Worm (Caenorhabditis elegans) whole organism, midembryonic: Measurements from ENCODE around the gene fil-2.

ENCODE experiments used
- flt-1 ChIP-seq: fragments of 200-800 bp; sonication (Bioruptor generic); IDR thresholded peaks from 2 replicates; pipeline ENCODE4 v1.3.6; 2022; ENCODE audit warnings: missing genetic modification characterization, missing compliant biosample characterization
- klf-2 ChIP-seq: fragments of 200-800 bp; sonication (Bioruptor generic); conservative IDR thresholded peaks from 2 replicates; pipeline ENCODE4 v1.3.6; 2022; ENCODE audit warnings: missing genetic modification reagents, missing genetic modification characterization, missing compliant biosample characterization
- tab-1 ChIP-seq: fragments of 200-800 bp; sonication (Bioruptor generic); IDR thresholded peaks from 2 replicates; pipeline ENCODE4 v1.3.6; 2022; ENCODE audit warnings: missing genetic modification characterization, missing compliant biosample characterization
- ztf-29 ChIP-seq: fragments of 200-800 bp; sonication (Bioruptor generic); IDR thresholded peaks from 2 replicates; pipeline ENCODE4 v1.3.6; 2022; ENCODE audit warnings: missing genetic modification reagents, missing genetic modification characterization, missing compliant biosample characterization

- no peak for TF ChIP-seq tab-1
- no peak for TF ChIP-seq flt-1 (GFP tag; lab: Robert Waterston, UW)
- TF ChIP-seq klf-2 (GFP tag; lab: Robert Waterston, UW) = no peak
- no peak for TF ChIP-seq ztf-29 (GFP tag; lab: Robert Waterston, UW)
These were observed 33.1 kb downstream of the fil-2 start for ce11 chrV:6311936-6312335.
